Fruit fly (Drosophila melanogaster): ENCODE results near the gene CG1792.

The CG1792 gene

dm6 chr3R:31627186-31627585 is 11.1 kb downstream of the CG1792 start (continued):
- TF ChIP-seq ss (GFP tag; optimal IDR thresholded peaks at IDR 0.05) (no peak), CG11294 (GFP tag; IDR thresholded peaks at IDR 0.05) (no peak), CG6792 (GFP tag; optimal IDR thresholded peaks at IDR 0.05) (no peak), CG15336 (GFP tag; IDR thresholded peaks at IDR 0.05) (peak; percentile 64)

DNA sequence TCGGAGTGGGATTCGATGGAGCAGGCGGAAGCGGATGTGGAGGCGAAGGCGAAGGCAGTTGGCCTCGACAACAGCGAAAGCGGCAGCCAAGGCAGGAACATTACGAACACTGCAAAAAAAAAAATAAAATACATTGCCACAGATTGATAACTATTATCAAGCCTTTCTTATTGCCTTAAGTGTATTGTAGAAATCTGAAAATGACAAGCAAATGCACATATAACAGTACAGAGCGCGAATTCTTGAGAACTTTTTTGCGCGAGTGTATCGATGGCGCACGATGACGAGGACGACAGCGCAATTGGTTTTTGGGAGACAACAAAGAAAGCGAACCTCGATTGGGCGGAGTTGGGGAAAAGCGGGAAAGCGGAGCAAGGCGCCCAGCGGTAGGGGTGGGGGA is 14.3 kb downstream of the CG1792 start:
- peak; percentile 35 for TF ChIP-seq Eip78C (GFP tag)
- no peak for TF ChIP-seq Blimp-1 (GFP tag; optimal IDR thresholded peaks at IDR 0.05)
- peak; percentile 5 for TF ChIP-seq CG3919 (GFP tag; optimal IDR thresholded peaks at IDR 0.05)
- peak; percentile 39 for TF ChIP-seq svp (GFP tag)

DNA sequence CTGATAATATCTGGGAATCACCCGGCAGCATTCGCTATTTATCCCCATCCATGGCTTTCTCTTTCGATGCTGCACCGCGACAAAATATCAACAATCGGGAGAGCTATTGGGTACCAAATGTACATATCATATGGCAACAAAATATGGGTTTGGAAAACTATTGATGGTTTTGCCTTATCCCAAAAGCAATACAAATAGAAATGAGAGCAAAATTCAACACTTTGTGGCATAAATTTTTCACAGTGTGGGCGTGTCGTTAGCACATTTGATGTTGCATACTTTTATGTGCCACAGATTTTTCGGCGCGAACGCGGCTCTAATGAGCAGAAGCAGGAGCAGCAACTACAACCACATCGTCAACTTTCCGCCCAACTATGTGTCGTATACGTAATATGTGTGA is 16.2 kb downstream of the CG1792 start:
- TF ChIP-seq CG15336 (GFP tag; IDR thresholded peaks at IDR 0.05) = 0 out of 2 replicates have a peak, but pooled peaks have one; percentile 18
- no peak for TF ChIP-seq CG8319 (GFP tag; optimal IDR thresholded peaks at IDR 0.05)
- no peak for TF ChIP-seq net (GFP tag; optimal IDR thresholded peaks at IDR 0.05)
- no peak for TF ChIP-seq Lpt (GFP tag; optimal IDR thresholded peaks at IDR 0.05)
- no peak for TF ChIP-seq Sox102F (GFP tag; optimal IDR thresholded peaks at IDR 0.05)
- peak; percentile 30 for TF ChIP-seq CG32006 (GFP tag; optimal IDR thresholded peaks at IDR 0.05)
- peak; percentile 41 for TF ChIP-seq Hr4 (GFP tag; optimal IDR thresholded peaks at IDR 0.05)
- TF ChIP-seq Eip78C (GFP tag) = peak; percentile 42

DNA sequence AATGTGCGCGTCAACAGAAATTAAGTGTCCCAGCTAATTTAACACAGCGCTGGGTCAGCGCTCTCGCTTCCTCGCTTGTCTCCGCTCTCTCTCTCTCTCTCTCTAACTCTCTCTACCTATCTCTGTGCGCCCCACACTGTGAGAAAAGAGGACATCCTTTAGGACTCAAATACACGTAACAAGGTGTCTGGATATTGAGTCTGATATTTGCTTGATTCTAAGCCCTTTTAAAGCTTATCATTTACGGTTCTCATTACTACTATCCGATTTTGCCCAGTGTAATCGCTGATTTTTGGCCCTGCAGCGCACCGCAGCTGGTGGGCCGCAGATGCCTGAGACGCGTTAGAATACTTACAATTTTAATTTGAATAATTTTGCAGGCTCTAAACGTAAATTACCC is 20.4 kb downstream of the CG1792 start:
- TF ChIP-seq CG11762 (GFP tag; optimal IDR thresholded peaks at IDR 0.05; ENCODE audit: insufficient read depth) = no peak
- TF ChIP-seq fkh (GFP tag; optimal IDR thresholded peaks at IDR 0.05) = no peak
- no peak for TF ChIP-seq net (GFP tag; optimal IDR thresholded peaks at IDR 0.05)
- no peak for TF ChIP-seq fd59A (GFP tag; optimal IDR thresholded peaks at IDR 0.05)
- TF ChIP-seq Hr4 (GFP tag; optimal IDR thresholded peaks at IDR 0.05) = peak; percentile 1
- TF ChIP-seq eg (GFP tag; IDR thresholded peaks at IDR 0.05) = no peak
- no peak for TF ChIP-seq Sox15 (GFP tag; optimal IDR thresholded peaks at IDR 0.05)
- peak; percentile 3 for TF ChIP-seq CG10669 (GFP tag; optimal IDR thresholded peaks at IDR 0.05)
- peak; percentile 36 for TF ChIP-seq Eip78C (GFP tag)
- TF ChIP-seq CG32006 (GFP tag; optimal IDR thresholded peaks at IDR 0.05) = peak; percentile 10
- peak; percentile 2 for TF ChIP-seq Smox (GFP tag; optimal IDR thresholded peaks at IDR 0.05)
- TF ChIP-seq CG9139 (GFP tag; optimal IDR thresholded peaks at IDR 0.05) = no peak
- TF ChIP-seq dac (GFP tag; optimal IDR thresholded peaks at IDR 0.05) = no peak
- no peak for TF ChIP-seq CG11902 (GFP tag; optimal IDR thresholded peaks at IDR 0.05)
- TF ChIP-seq CG15336 (GFP tag; IDR thresholded peaks at IDR 0.05) = peak; percentile 35; the same call in 1 of the 2 replicates
- TF ChIP-seq pdm3 (GFP tag; optimal IDR thresholded peaks at IDR 0.05) = peak; percentile 3
- TF ChIP-seq CG3919 (GFP tag; optimal IDR thresholded peaks at IDR 0.05) = peak; percentile 13
- no peak for TF ChIP-seq vri (GFP tag; optimal IDR thresholded peaks at IDR 0.05)
- no peak for TF ChIP-seq CG34406 (GFP tag; optimal IDR thresholded peaks at IDR 0.05)
- TF ChIP-seq Sox14 (GFP tag; optimal IDR thresholded peaks at IDR 0.05) = peak; percentile 1
- TF ChIP-seq svp (GFP tag) = no peak
- TF ChIP-seq OdsH (GFP tag; optimal IDR thresholded peaks at IDR 0.05) = peak; percentile 26
- peak; percentile 12 for TF ChIP-seq Hr39 (GFP tag; optimal IDR thresholded peaks at IDR 0.05)

dm6 chr3R:31662757-31663156 is 46.7 kb downstream of the CG1792 start:
- TF ChIP-seq ss (GFP tag; optimal IDR thresholded peaks at IDR 0.05) (peak in 1 of 2 experiments; percentile 20), CG6163 (GFP tag; IDR thresholded peaks at IDR 0.05) (0 out of 3 replicates have a peak, but pooled peaks have one; percentile 20), svp (GFP tag) (peak; percentile 35), Eip78C (GFP tag) (peak; percentile 79), CG16779 (tag; optimal IDR thresholded peaks at IDR 0.05) (no peak), Eip93F (GFP tag; optimal IDR thresholded peaks at IDR 0.05) (no peak), CG3032 (tag; optimal IDR thresholded peaks at IDR 0.05) (no peak), CG7368 (GFP tag; optimal IDR thresholded peaks at IDR 0.05) (no peak), CG15336 (GFP tag; IDR thresholded peaks at IDR 0.05) (no peak), CG11294 (GFP tag; IDR thresholded peaks at IDR 0.05) (no peak)
